Fruit fly (Drosophila melanogaster): ENCODE results near the gene Galphaf.

Gene Galphaf

dm6 chr3L:16697069-16697468, 29.3 kb upstream of the Galphaf start (continued):
- TF ChIP-seq fd3F (GFP tag; optimal IDR thresholded peaks at IDR 0.05) (peak; percentile 31), CG4617 (GFP tag; optimal IDR thresholded peaks at IDR 0.05; ENCODE audit: borderline replicate concordance) (no peak), run (tag; optimal IDR thresholded peaks at IDR 0.05) (no peak), Spps (tag; optimal IDR thresholded peaks at IDR 0.05) (no peak), CG4730 (GFP tag; IDR thresholded peaks at IDR 0.05) (0 out of 2 replicates have a peak, but pooled peaks have one; percentile 29), repo (GFP tag; optimal IDR thresholded peaks at IDR 0.05) (no peak), oc (tag; optimal IDR thresholded peaks at IDR 0.05) (no peak), CG10462 (GFP tag; optimal IDR thresholded peaks at IDR 0.05) (no peak), Lim3 (GFP tag; IDR thresholded peaks at IDR 0.05) (no peak), mld (GFP tag; IDR thresholded peaks at IDR 0.05; ENCODE audit: partially characterized antibody) (no peak), CG3995 (GFP tag; optimal IDR thresholded peaks at IDR 0.05) (no peak), Kr (GFP tag; optimal IDR thresholded peaks at IDR 0.05) (no peak), CG9609 (GFP tag; optimal IDR thresholded peaks at IDR 0.05) (no peak), CG6689 (GFP tag; IDR thresholded peaks at IDR 0.05) (peak; percentile 33; the same call in 1 of the 2 replicates), fu2 (GFP tag; optimal IDR thresholded peaks at IDR 0.05) (no peak), CG8924 (tag; optimal IDR thresholded peaks at IDR 0.05) (peak; percentile 45), Atf6 (GFP tag; IDR thresholded peaks at IDR 0.05) (peak; percentile 43; the same call in 1 of the 2 replicates), sens-2 (GFP tag; IDR thresholded peaks at IDR 0.05) (no peak), lilli (GFP tag; optimal IDR thresholded peaks at IDR 0.05) (no peak), Taf1 (GFP tag; IDR thresholded peaks at IDR 0.05) (no peak), Scr (GFP tag; IDR thresholded peaks at IDR 0.05; ENCODE audit: partially characterized antibody) (no peak), Mes4 (GFP tag; optimal IDR thresholded peaks at IDR 0.05) (no peak), h (optimal IDR thresholded peaks at IDR 0.05) (no peak), Eip74EF (GFP tag; optimal IDR thresholded peaks at IDR 0.05) (no peak), fru (optimal IDR thresholded peaks at IDR 0.05) (no peak), shn (GFP tag; optimal IDR thresholded peaks at IDR 0.05) (no peak), Oli (tag; optimal IDR thresholded peaks at IDR 0.05) (peak; percentile 56), CG1832 (GFP tag; optimal IDR thresholded peaks at IDR 0.05) (no peak), cato (GFP tag; optimal IDR thresholded peaks at IDR 0.05; ENCODE audit: borderline replicate concordance) (no peak), chif (GFP tag; optimal IDR thresholded peaks at IDR 0.05) (no peak), stwl (tag; optimal IDR thresholded peaks at IDR 0.05) (no peak), btn (GFP tag; optimal IDR thresholded peaks at IDR 0.05) (no peak), CG6791 (GFP tag; IDR thresholded peaks at IDR 0.05; ENCODE audit: partially characterized antibody) (no peak), CG11504 (tag; optimal IDR thresholded peaks at IDR 0.05) (peak; percentile 73), CG15479 (GFP tag; optimal IDR thresholded peaks at IDR 0.05) (no peak), BEAF-32 (GFP tag; optimal IDR thresholded peaks at IDR 0.05) (no peak), onecut (GFP tag; IDR thresholded peaks at IDR 0.05) (no peak), MTF-1 (GFP tag; optimal IDR thresholded peaks at IDR 0.05; ENCODE audit: borderline replicate concordance) (no peak), NFAT (GFP tag; IDR thresholded peaks at IDR 0.05) (no peak), CG12744 (GFP tag; optimal IDR thresholded peaks at IDR 0.05) (no peak), HLH54F (GFP tag; optimal IDR thresholded peaks at IDR 0.05) (no peak), Dek (tag; optimal IDR thresholded peaks at IDR 0.05) (no peak), CkIIα-i1 (GFP tag; IDR thresholded peaks at IDR 0.05) (no peak), trh (GFP tag; optimal IDR thresholded peaks at IDR 0.05) (no peak), Drgx (GFP tag; IDR thresholded peaks at IDR 0.05) (peak; percentile 58), vvl (GFP tag; IDR thresholded peaks at IDR 0.05) (peak; percentile 60), CG6175 (GFP tag; IDR thresholded peaks at IDR 0.05) (no peak), CG1024 (GFP tag; IDR thresholded peaks at IDR 0.05) (no peak), CG11093 (GFP tag; IDR thresholded peaks at IDR 0.05) (no peak), MBD-R2 (GFP tag; IDR thresholded peaks at IDR 0.05) (no peak), disco-r (GFP tag; optimal IDR thresholded peaks at IDR 0.05) (no peak), zfh1 (GFP tag; IDR thresholded peaks at IDR 0.05) (peak; percentile 43; the same call in 1 of the 3 replicates)

Data from whole organism, embryonic.